Worm (Caenorhabditis elegans): ENCODE measurements around the gene ZK829.1.

ZK829.1 gene

ce11 chrIV:11961485-11962255, 19.5 kb upstream of the ZK829.1 start, which contains the start of gene ZK829.7 (continued):
- TF ChIP-seq F10E7.11 (tag; optimal IDR thresholded peaks at IDR 0.05) = no peak
- TF ChIP-seq snpc-1.3 (tag; optimal IDR thresholded peaks at IDR 0.05; ENCODE audit: insufficient read depth) = peak; percentile 53
- TF ChIP-seq atf-7 (tag; optimal IDR thresholded peaks at IDR 0.05) = no peak
- no peak for TF ChIP-seq aptf-3 (GFP tag; IDR thresholded peaks at IDR 0.05)
- no peak for TF ChIP-seq ama-1 (optimal IDR thresholded peaks at IDR 0.05)
- no peak for TF ChIP-seq ama-1 (GFP tag; optimal IDR thresholded peaks at IDR 0.05)
- TF ChIP-seq T07F8.4 (tag; optimal IDR thresholded peaks at IDR 0.05) = no peak
- no peak for TF ChIP-seq snpc-3.4 (tag; optimal IDR thresholded peaks at IDR 0.05)
- TF ChIP-seq ztf-6 (GFP tag; IDR thresholded peaks at IDR 0.05) = no peak
- TF ChIP-seq lin-26 (GFP tag; IDR thresholded peaks at IDR 0.05) = no peak
- TF ChIP-seq ZK185.1 (tag; optimal IDR thresholded peaks at IDR 0.05; ENCODE audit: poor library complexity, severe bottlenecking) = peak; percentile 44
- peak; percentile 63; the same call in 1 of the 2 replicates for TF ChIP-seq pbrm-1 (GFP tag; IDR thresholded peaks at IDR 0.05)
- TF ChIP-seq ztf-25 (GFP tag; IDR thresholded peaks at IDR 0.05) = no peak
- 0 out of 2 replicates have a peak, but pooled peaks have one; percentile 21 for TF ChIP-seq Y53G8AR.9 (GFP tag; conservative IDR thresholded peaks at IDR 0.05)
- TF ChIP-seq madf-8 (GFP tag; conservative IDR thresholded peaks at IDR 0.05) = peak; percentile 38
- peak; percentile 94 for TF ChIP-seq ztf-18 (tag; optimal IDR thresholded peaks at IDR 0.05)
- no peak for TF ChIP-seq mxl-1 (tag; optimal IDR thresholded peaks at IDR 0.05)
- no peak for TF ChIP-seq F57C9.4 (tag; optimal IDR thresholded peaks at IDR 0.05)
- no peak for TF ChIP-seq Y53F4B.3 (GFP tag; IDR thresholded peaks at IDR 0.05)
- TF ChIP-seq lir-1 (GFP tag; conservative IDR thresholded peaks at IDR 0.05) = 0 out of 2 replicates have a peak, but pooled peaks have one; percentile 38
- TF ChIP-seq K12H6.12 (tag; optimal IDR thresholded peaks at IDR 0.05) = no peak
- TF ChIP-seq dpff-1 (tag; optimal IDR thresholded peaks at IDR 0.05) = no peak
- TF ChIP-seq bed-2 (GFP tag; IDR thresholded peaks at IDR 0.05) = no peak
- TF ChIP-seq hlh-12 (tag; optimal IDR thresholded peaks at IDR 0.05) = no peak
- TF ChIP-seq F37B4.10 (GFP tag; IDR thresholded peaks at IDR 0.05) = no peak
- TF ChIP-seq chd-7 (tag; optimal IDR thresholded peaks at IDR 0.05) = no peak
- no peak for TF ChIP-seq let-607 (tag; optimal IDR thresholded peaks at IDR 0.05)
- no peak for TF ChIP-seq ztf-28 (GFP tag; IDR thresholded peaks at IDR 0.05)
- TF ChIP-seq ztf-26 (tag; optimal IDR thresholded peaks at IDR 0.05) = no peak
- peak; percentile 67 for TF ChIP-seq mcd-1 (GFP tag; IDR thresholded peaks at IDR 0.05)
- TF ChIP-seq Y67H2A.10 (GFP tag; conservative IDR thresholded peaks at IDR 0.05) = no peak
- no peak for TF ChIP-seq ccch-3 (GFP tag; optimal IDR thresholded peaks at IDR 0.05)
- TF ChIP-seq dox-1 (GFP tag; IDR thresholded peaks at IDR 0.05) = peak; percentile 66; the same call in 1 of the 2 replicates

- TF ChIP-seq nfyb-1 (GFP tag; IDR thresholded peaks at IDR 0.05) (peak; percentile 66), tlf-1 (GFP tag; optimal IDR thresholded peaks at IDR 0.05) (peak; percentile 16), ztf-6 (GFP tag; IDR thresholded peaks at IDR 0.05) (no peak), B0261.1 (tag; optimal IDR thresholded peaks at IDR 0.05) (no peak), ets-4 (GFP tag; optimal IDR thresholded peaks at IDR 0.05) (no peak), him-1 (tag; optimal IDR thresholded peaks at IDR 0.05) (no peak), repo-1 (tag; optimal IDR thresholded peaks at IDR 0.05) (peak; percentile 3), ceh-91 (GFP tag; IDR thresholded peaks at IDR 0.05) (no peak), B0336.3 (GFP tag; IDR thresholded peaks at IDR 0.05) (peak; percentile 60; the same call in 1 of the 2 replicates), hsf-1 (GFP tag; IDR thresholded peaks at IDR 0.05) (0 out of 2 replicates have a peak, but pooled peaks have one; percentile 22), madf-3 (GFP tag; IDR thresholded peaks at IDR 0.05) (peak; percentile 82), lsy-27 (tag; optimal IDR thresholded peaks at IDR 0.05; ENCODE audit: borderline replicate concordance, insufficient read depth) (no peak), snpc-4 (GFP tag; optimal IDR thresholded peaks at IDR 0.05) (no peak), snpc-4 (tag; optimal IDR thresholded peaks at IDR 0.05) (peak in 2 of 4 experiments; percentile 3 to 40), rec-8 (tag; optimal IDR thresholded peaks at IDR 0.05) (no peak), tbp1 (GFP tag; optimal IDR thresholded peaks at IDR 0.05) (peak; percentile 7), ama-1 (optimal IDR thresholded peaks at IDR 0.05) (no peak), ama-1 (GFP tag; optimal IDR thresholded peaks at IDR 0.05) (peak in 1 of 2 experiments; percentile 49)
These were observed 17.4 kb upstream of the ZK829.1 start, which contains the start of gene tgt-1 for ce11 chrIV:11959573-11959972. Gene tgt-1 (minus strand): TSS chrIV:11959804.
